Fruit fly (Drosophila melanogaster) whole organism, prepupa: ENCODE data around the gene Vinc.
A peak's percentile ranks its signal among the peaks of the same experiment; 100 is the strongest.

Experiments used
- CG10669 ChIP-seq: fragments of 200-800 bp; sonication (Bioruptor generic); optimal IDR thresholded peaks from 3 replicates; lab custom pipeline; 2018; ENCODE audit warnings: missing biosample characterization, mild to moderate bottlenecking, missing genetic modification characterization, moderate library complexity
- CG11294 ChIP-seq: fragments of 200-800 bp; sonication (Bioruptor generic); IDR thresholded peaks from 2 replicates; pipeline ENCODE4 v1.3.6; 2022; ENCODE audit warnings: missing biosample characterization, missing genetic modification characterization
- CG11902 ChIP-seq: fragments of 200-800 bp; sonication (Bioruptor generic); optimal IDR thresholded peaks from 3 replicates; lab custom pipeline; 2016; ENCODE audit warnings: missing biosample characterization, missing genetic modification characterization
- CG1621 ChIP-seq: fragments of 200-800 bp; sonication (Bioruptor generic); optimal IDR thresholded peaks from 3 replicates; lab custom pipeline; 2018; ENCODE audit warnings: missing biosample characterization, mild to moderate bottlenecking, missing genetic modification characterization
- CG16779 ChIP-seq: fragments of 200-800 bp; sonication (Bioruptor generic); optimal IDR thresholded peaks from 3 replicates; lab custom pipeline; 2017; ENCODE audit warnings: missing biosample characterization, mild to moderate bottlenecking, missing genetic modification characterization
- CG3032 ChIP-seq: fragments of 200-800 bp; optimal IDR thresholded peaks from 2 replicates; lab custom pipeline; 2019; ENCODE audit warnings: missing biosample characterization, mild to moderate bottlenecking, missing genetic modification characterization, moderate library complexity
- CG31627 ChIP-seq: fragments of 200-800 bp; sonication (Bioruptor generic); optimal IDR thresholded peaks from 3 replicates; lab custom pipeline; 2016; ENCODE audit warnings: missing biosample characterization, missing genetic modification characterization
- CG32006 ChIP-seq: fragments of 200-800 bp; sonication (Bioruptor generic); optimal IDR thresholded peaks from 3 replicates; lab custom pipeline; 2017; ENCODE audit warnings: missing biosample characterization, mild to moderate bottlenecking, missing genetic modification characterization
- CG3919 ChIP-seq: fragments of 200-800 bp; sonication (Bioruptor generic); optimal IDR thresholded peaks from 3 replicates; lab custom pipeline; 2016; ENCODE audit warnings: missing biosample characterization, missing genetic modification characterization
- CG6163 ChIP-seq: fragments of 200-800 bp; sonication (Bioruptor generic); IDR thresholded peaks from 3 replicates; pipeline ENCODE4 v1.3.6; 2022; ENCODE audit warnings: missing biosample characterization, missing genetic modification characterization
- CG6276 ChIP-seq: fragments of 200-800 bp; sonication (Bioruptor generic); optimal IDR thresholded peaks from 2 replicates; lab custom pipeline; 2017; ENCODE audit warnings: missing biosample characterization, mild to moderate bottlenecking, missing genetic modification characterization
- CG6792 ChIP-seq: fragments of 200-800 bp; sonication (Bioruptor generic); optimal IDR thresholded peaks from 3 replicates; lab custom pipeline; 2016; ENCODE audit warnings: missing biosample characterization, missing genetic modification characterization
- CG7368 ChIP-seq: fragments of 200-800 bp; sonication (Bioruptor generic); optimal IDR thresholded peaks from 3 replicates; lab custom pipeline; 2016; ENCODE audit warnings: missing biosample characterization, missing genetic modification characterization
- CG8119 ChIP-seq: fragments of 200-800 bp; sonication (Bioruptor generic); IDR thresholded peaks from 3 replicates; pipeline ENCODE4 v1.3.6; 2022; ENCODE audit warnings: missing biosample characterization, missing genetic modification characterization
- CG8319 ChIP-seq: fragments of 200-800 bp; sonication (Bioruptor generic); optimal IDR thresholded peaks from 3 replicates; lab custom pipeline; 2016; ENCODE audit warnings: missing biosample characterization, missing genetic modification characterization
- CG9139 ChIP-seq: fragments of 200-800 bp; sonication (Bioruptor generic); optimal IDR thresholded peaks from 3 replicates; lab custom pipeline; 2017; ENCODE audit warnings: missing biosample characterization, mild to moderate bottlenecking, missing genetic modification characterization
- Eip75B ChIP-seq: fragments of 200-800 bp; sonication (Bioruptor generic); optimal IDR thresholded peaks from 3 replicates; lab custom pipeline; 2016; ENCODE audit warnings: missing biosample characterization, missing genetic modification characterization
- Eip78C ChIP-seq: fragments of 200-800 bp; sonication (Bioruptor generic); peaks from one replicate; lab custom pipeline; 2016; ENCODE audit warnings: missing biosample characterization, missing genetic modification characterization
- Eip93F ChIP-seq: fragments of 200-800 bp; sonication (Bioruptor generic); optimal IDR thresholded peaks from 2 replicates; lab custom pipeline; 2016; ENCODE audit warnings: missing biosample characterization, mild to moderate bottlenecking, missing genetic modification characterization
- Ets96B ChIP-seq: fragments of 200-800 bp; optimal IDR thresholded peaks from 2 replicates; lab custom pipeline; 2019; ENCODE audit warnings: missing biosample characterization, mild to moderate bottlenecking, missing genetic modification characterization, moderate library complexity
- Hr4 ChIP-seq: fragments of 200-800 bp; sonication (Bioruptor generic); optimal IDR thresholded peaks from 3 replicates; lab custom pipeline; 2016; ENCODE audit warnings: missing biosample characterization, missing genetic modification characterization
- Met ChIP-seq: fragments of 200-800 bp; sonication (Bioruptor generic); optimal IDR thresholded peaks from 3 replicates; lab custom pipeline; 2016; ENCODE audit warnings: missing biosample characterization, missing genetic modification characterization
- OdsH ChIP-seq: fragments of 200-800 bp; sonication (Bioruptor generic); optimal IDR thresholded peaks from 3 replicates; lab custom pipeline; 2016; ENCODE audit warnings: missing biosample characterization, missing genetic modification characterization
- Sox14 ChIP-seq: fragments of 200-800 bp; sonication (Bioruptor generic); optimal IDR thresholded peaks from 3 replicates; lab custom pipeline; 2016; ENCODE audit warnings: missing biosample characterization, missing genetic modification characterization
- cyc ChIP-seq: fragments of 200-800 bp; sonication (Bioruptor generic); optimal IDR thresholded peaks from 3 replicates; lab custom pipeline; 2016; ENCODE audit warnings: missing biosample characterization, missing genetic modification characterization
- dsx ChIP-seq: fragments of 200-800 bp; optimal IDR thresholded peaks from 3 replicates; lab custom pipeline; 2019; ENCODE audit warnings: missing biosample characterization, mild to moderate bottlenecking, missing genetic modification characterization, moderate library complexity; ENCODE audit not compliant: poor library complexity, severe bottlenecking
- eg ChIP-seq: fragments of 200-800 bp; sonication (Bioruptor generic); IDR thresholded peaks from 3 replicates; pipeline ENCODE4 v1.3.6; 2022; ENCODE audit warnings: missing biosample characterization, missing genetic modification characterization
- esn ChIP-seq: fragments of 200-800 bp; sonication (Bioruptor generic); optimal IDR thresholded peaks from 2 replicates; lab custom pipeline; 2016; ENCODE audit warnings: missing biosample characterization, mild to moderate bottlenecking, missing genetic modification characterization, moderate library complexity
- fd85E ChIP-seq: fragments of 200-800 bp; sonication (Bioruptor generic); optimal IDR thresholded peaks from 3 replicates; lab custom pipeline; 2016; ENCODE audit warnings: missing biosample characterization, missing genetic modification characterization
- lz ChIP-seq: fragments of 200-800 bp; sonication (Bioruptor generic); optimal IDR thresholded peaks from 3 replicates; lab custom pipeline; 2016; ENCODE audit warnings: missing biosample characterization, missing genetic modification characterization
- net ChIP-seq: fragments of 200-800 bp; sonication (Bioruptor generic); optimal IDR thresholded peaks from 3 replicates; lab custom pipeline; 2016; ENCODE audit warnings: missing biosample characterization, missing genetic modification characterization
- salr ChIP-seq, 2 experiments: fragments of 200-800 bp; sonication (Bioruptor generic); optimal IDR thresholded peaks; 3 replicates each; lab custom pipeline; 2016 to 2018; ENCODE audit warnings: missing biosample characterization in 2 of 2, missing genetic modification characterization in 2 of 2, mild to moderate bottlenecking in 1 of 2
- spab ChIP-seq: fragments of 200-800 bp; sonication (Bioruptor generic); optimal IDR thresholded peaks from 2 replicates; lab custom pipeline; 2017; ENCODE audit warnings: missing biosample characterization, mild to moderate bottlenecking, missing genetic modification characterization, missing genetic modification reagents
- svp ChIP-seq: fragments of 200-800 bp; sonication (Bioruptor generic); peaks from one replicate; lab custom pipeline; 2016; ENCODE audit warnings: missing biosample characterization, missing genetic modification characterization
- topi ChIP-seq: fragments of 200-800 bp; sonication (Bioruptor generic); optimal IDR thresholded peaks from 3 replicates; lab custom pipeline; 2016; ENCODE audit warnings: missing biosample characterization, missing genetic modification characterization
- vri ChIP-seq: fragments of 200-800 bp; sonication (Bioruptor generic); optimal IDR thresholded peaks from 3 replicates; lab custom pipeline; 2016; ENCODE audit warnings: missing biosample characterization, mild to moderate bottlenecking, missing genetic modification characterization

The Vinc gene

dm6 chrX:2203766-2204165 is 18.6 kb downstream of the Vinc start, which contains the start of gene FarO:
Gene FarO (minus strand): TSS chrX:2203866.
- no peak for TF ChIP-seq lz (GFP tag; lab: Kevin White, UChicago)
- no peak for TF ChIP-seq CG7368 (GFP tag; lab: Kevin White, UChicago)
- TF ChIP-seq esn (GFP tag; lab: Kevin White, UChicago), result no peak
- TF ChIP-seq CG10669 (GFP tag; lab: Kevin White, UChicago), result no peak
- TF ChIP-seq CG31627, result no peak
- TF ChIP-seq CG3919 (GFP tag; lab: Kevin White, UChicago), result no peak
- TF ChIP-seq cyc (GFP tag; lab: Kevin White, UChicago), result no peak
- no peak for TF ChIP-seq Ets96B (tag; lab: Kevin White, UChicago)
- no peak for TF ChIP-seq topi (GFP tag; lab: Kevin White, UChicago)
- TF ChIP-seq spab (GFP tag; lab: Kevin White, UChicago), result no peak
- no peak for TF ChIP-seq CG9139 (GFP tag; lab: Kevin White, UChicago)
- no peak for TF ChIP-seq vri
- no peak for TF ChIP-seq CG6792 (GFP tag; lab: Kevin White, UChicago)
- no peak for TF ChIP-seq Eip93F
- TF ChIP-seq CG16779 (tag; lab: Kevin White, UChicago), result no peak
- no peak for TF ChIP-seq Eip78C
- no peak for TF ChIP-seq CG6163 (GFP tag; lab: Robert Waterston, UW)
- no peak for TF ChIP-seq CG6276
- TF ChIP-seq CG3032 (tag; lab: Kevin White, UChicago), result no peak
- TF ChIP-seq CG8119 (GFP tag; lab: Robert Waterston, UW), result no peak

DNA sequence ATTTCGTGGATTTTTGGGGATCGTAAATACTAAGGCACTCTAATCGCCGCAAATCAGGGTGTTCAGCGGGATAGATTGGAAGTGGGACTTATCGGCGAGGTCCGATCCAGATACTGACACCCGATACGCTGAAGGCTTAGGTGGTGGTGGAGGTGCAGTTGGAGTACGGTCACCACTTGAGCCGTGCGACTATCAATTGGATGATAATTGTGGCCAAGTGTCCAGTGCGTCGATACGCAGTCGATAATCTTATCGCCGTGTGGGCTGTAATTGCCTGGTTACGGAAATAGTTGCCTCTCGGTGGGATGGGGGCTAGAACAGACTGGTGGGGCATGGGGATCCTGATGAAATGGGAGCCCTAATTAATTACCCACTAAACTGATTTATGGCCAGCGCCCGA is 23.1 kb downstream of the Vinc start:
- TF ChIP-seq CG1621 (tag; lab: Kevin White, UChicago), result no peak
- TF ChIP-seq fd85E, result no peak
- TF ChIP-seq svp, result peak; percentile 49

DNA sequence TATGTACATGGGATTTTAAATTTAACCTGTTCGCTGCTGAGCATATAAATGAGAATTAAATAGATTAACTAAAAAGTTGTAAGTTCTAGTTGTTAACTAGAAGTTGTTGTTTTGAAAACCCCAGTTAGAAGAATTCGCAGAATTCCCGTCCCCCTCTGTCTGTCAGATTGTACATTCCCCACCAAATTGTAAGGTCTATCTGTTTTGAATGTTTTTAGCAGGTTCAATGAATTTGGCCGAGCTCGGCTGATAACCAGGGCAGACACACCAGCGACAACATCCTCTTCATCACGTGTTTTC is 24.1 kb downstream of the Vinc start:
- TF ChIP-seq Sox14 (no peak), CG6276 (no peak), Met (GFP tag; lab: Kevin White, UChicago) (no peak), CG11902 (GFP tag; lab: Kevin White, UChicago) (no peak), vri (no peak), CG32006 (no peak), svp (peak; percentile 80)
- TF ChIP-seq, all 60 proteins: peak for 1

DNA sequence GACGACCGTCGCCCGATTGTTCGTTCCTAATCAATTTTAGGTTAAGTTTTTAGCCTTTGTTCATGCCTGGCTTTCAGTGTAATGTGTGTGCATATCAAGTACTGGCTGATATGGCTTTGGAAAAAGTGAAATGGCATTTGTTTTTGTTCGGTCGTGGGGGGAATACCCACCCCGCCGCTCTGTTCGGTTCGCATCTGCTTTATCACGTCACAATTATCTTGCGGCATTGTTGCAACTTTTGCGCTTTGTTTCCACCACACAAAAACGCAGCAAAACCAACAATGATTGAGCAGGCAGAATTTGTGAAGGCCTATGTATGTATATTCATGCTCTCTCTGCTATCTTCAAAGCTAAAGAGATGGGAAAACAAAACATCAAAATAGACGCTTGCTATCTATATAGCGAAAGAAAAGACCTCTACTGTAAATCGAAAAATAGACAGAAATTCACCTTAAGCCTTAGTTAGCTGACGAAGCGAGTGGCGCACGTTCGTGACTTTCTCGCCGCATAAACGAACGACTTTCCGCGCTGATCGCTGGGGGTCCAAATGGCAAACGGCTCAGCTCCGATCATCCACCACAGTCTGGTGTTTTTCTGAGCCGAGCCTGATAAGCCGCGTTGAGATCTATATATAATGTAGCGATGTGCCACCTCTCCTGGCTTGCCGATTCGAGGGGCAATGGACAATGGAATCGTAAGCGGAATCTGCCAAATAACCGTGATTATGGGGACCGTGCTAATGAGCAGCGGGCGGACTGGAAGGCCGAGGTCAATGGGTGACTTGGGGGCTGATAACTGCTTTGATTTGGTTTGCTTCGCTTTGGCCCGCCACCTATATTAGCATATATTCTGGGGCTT is 24.7 kb downstream of the Vinc start:
- peak; percentile 22 for TF ChIP-seq topi (GFP tag; lab: Kevin White, UChicago)
- no peak for TF ChIP-seq eg (GFP tag; lab: Robert Waterston, UW)
- TF ChIP-seq CG31627, result peak; percentile 3
- TF ChIP-seq vri, result peak; percentile 80
- TF ChIP-seq svp, result peak; percentile 98
- TF ChIP-seq OdsH (GFP tag; lab: Kevin White, UChicago), result no peak
- TF ChIP-seq CG11294 (GFP tag; lab: Robert Waterston, UW), result no peak
- no peak for TF ChIP-seq Ets96B (tag; lab: Kevin White, UChicago)
- no peak for TF ChIP-seq dsx
- TF ChIP-seq Hr4 (GFP tag; lab: Kevin White, UChicago), result no peak
- TF ChIP-seq CG6792 (GFP tag; lab: Kevin White, UChicago), result no peak
- TF ChIP-seq Sox14, result peak; percentile 68
- no peak for TF ChIP-seq CG8319 (GFP tag; lab: Kevin White, UChicago)
- no peak for TF ChIP-seq lz (GFP tag; lab: Kevin White, UChicago)
- TF ChIP-seq salr (GFP tag; optimal IDR thresholded peaks at IDR 0.05; lab: Kevin White, UChicago), result no peak
- peak; percentile 54 for TF ChIP-seq Eip93F
- TF ChIP-seq Eip75B (GFP tag; lab: Kevin White, UChicago), result no peak
- TF ChIP-seq net (GFP tag; lab: Kevin White, UChicago), result no peak
- TF ChIP-seq Eip78C, result peak; percentile 67
- no peak for TF ChIP-seq CG9139 (GFP tag; lab: Kevin White, UChicago)
- no peak for TF ChIP-seq CG6163 (GFP tag; lab: Robert Waterston, UW)
- peak; percentile 28 for TF ChIP-seq esn (GFP tag; lab: Kevin White, UChicago)
